Worm (Caenorhabditis elegans) whole organism, L3 larva: ENCODE measurements around the gene Y105C5B.11.

Experiments
- ZK546.5 ChIP-seq: sonication (generic microtip); optimal IDR thresholded peaks from 2 replicates; lab custom pipeline; 2017; ENCODE audit warnings: missing biosample characterization, missing genetic modification characterization
- ceh-82 ChIP-seq: fragments of 150-350 bp; optimal IDR thresholded peaks from 2 replicates; lab custom pipeline; 2014; ENCODE audit warnings: missing biosample characterization, missing genetic modification characterization
- egl-5 ChIP-seq: fragments of 150-350 bp; optimal IDR thresholded peaks from 2 replicates; lab custom pipeline; 2017; ENCODE audit warnings: missing biosample characterization, missing genetic modification reagents, missing genetic modification characterization, inconsistent platforms
- eor-1 ChIP-seq, 2 experiments: fragments of 150-350 bp; optimal IDR thresholded peaks; 2 replicates each; lab custom pipeline; 2014 to 2018; ENCODE audit warnings: missing biosample characterization in 2 of 2, missing genetic modification characterization in 2 of 2
- fkh-10 ChIP-seq: sonication (generic microtip); optimal IDR thresholded peaks from 2 replicates; lab custom pipeline; 2017; ENCODE audit warnings: missing biosample characterization, missing genetic modification reagents, missing genetic modification characterization
- nhr-76 ChIP-seq: fragments of 150-350 bp; sonication (generic microtip); optimal IDR thresholded peaks from 5 replicates; lab custom pipeline; 2014; ENCODE audit warnings: missing biosample characterization, missing genetic modification characterization
- snpc-4 ChIP-seq: fragments of 150-350 bp; optimal IDR thresholded peaks from 2 replicates; lab custom pipeline; 2014; ENCODE audit warnings: missing biosample characterization, missing genetic modification characterization

DNA sequence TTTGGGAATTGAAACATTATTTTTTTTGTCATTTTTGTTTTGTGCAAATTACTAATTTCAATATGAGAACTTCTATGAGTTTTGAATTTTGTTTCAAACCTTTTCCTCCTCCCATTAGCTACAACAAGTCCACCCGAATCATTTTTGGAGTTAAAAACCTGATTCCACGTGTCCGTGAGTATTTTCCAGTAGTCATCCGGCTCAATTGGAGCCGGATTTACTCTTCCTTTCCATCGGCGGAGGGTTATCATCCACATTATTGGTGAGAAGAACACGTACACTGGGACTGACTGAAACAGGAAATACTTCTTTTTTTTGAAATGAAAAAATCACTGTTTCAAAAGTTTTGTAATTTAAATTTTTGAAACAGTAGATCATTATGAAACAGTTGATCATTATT, 18.3 kb downstream of the Y105C5B.11 start:
- TF ChIP-seq snpc-4 (tag; lab: Kevin White, UChicago) (no peak), nhr-76 (no peak), fkh-10 (GFP tag; lab: Kevin White, UChicago) (no peak), ZK546.5 (no peak), eor-1 (tag; optimal IDR thresholded peaks at IDR 0.05; lab: Kevin White, UChicago) (no peak), egl-5 (tag; lab: Kevin White, UChicago) (no peak), ceh-82 (tag; lab: Kevin White, UChicago) (no peak)
